Fruit fly (Drosophila melanogaster) whole organism, embryonic: ENCODE measurements around the gene CG33107.

Experiments
- ATbp ChIP-seq: fragments of 200-800 bp; sonication (Bioruptor generic); optimal IDR thresholded peaks from 2 replicates; lab custom pipeline; 2017; ENCODE audit warnings: missing biosample characterization, mild to moderate bottlenecking, missing genetic modification characterization, missing genetic modification reagents
- Ada2b ChIP-seq: fragments of 200-800 bp; sonication (Bioruptor generic); IDR thresholded peaks from 2 replicates; pipeline ENCODE4 v1.3.6; 2022; ENCODE audit warnings: missing biosample characterization, missing genetic modification characterization
- Antp ChIP-seq: fragments of 200-800 bp; sonication (Bioruptor generic); optimal IDR thresholded peaks from 3 replicates; lab custom pipeline; 2016; ENCODE audit warnings: missing biosample characterization, missing genetic modification characterization
- Atf6 ChIP-seq: fragments of 200-800 bp; sonication (Bioruptor generic); IDR thresholded peaks from 2 replicates; pipeline ENCODE4 v1.3.6; 2022; ENCODE audit warnings: missing biosample characterization, missing genetic modification characterization
- BEAF-32 ChIP-seq: fragments of 200-800 bp; sonication (Bioruptor generic); optimal IDR thresholded peaks from 3 replicates; lab custom pipeline; 2017; ENCODE audit warnings: missing biosample characterization, missing genetic modification characterization, mild to moderate bottlenecking, moderate library complexity, missing genetic modification reagents
- CG10654 ChIP-seq: fragments of 200-800 bp; sonication (Bioruptor generic); optimal IDR thresholded peaks from 2 replicates; lab custom pipeline; 2016; ENCODE audit warnings: missing biosample characterization, missing genetic modification characterization
- CG11723 ChIP-seq: fragments of 200-800 bp; sonication (Bioruptor generic); optimal IDR thresholded peaks from 2 replicates; lab custom pipeline; 2017; ENCODE audit warnings: missing biosample characterization, mild to moderate bottlenecking, missing genetic modification characterization
- CG12391 ChIP-seq: fragments of 200-800 bp; sonication (Bioruptor generic); optimal IDR thresholded peaks from 3 replicates; lab custom pipeline; 2018; ENCODE audit warnings: missing biosample characterization, mild to moderate bottlenecking, missing genetic modification characterization, moderate library complexity
- CG13287 ChIP-seq: fragments of 200-800 bp; sonication (Bioruptor generic); IDR thresholded peaks from 2 replicates; pipeline ENCODE4 v1.3.6; 2022; ENCODE audit warnings: missing biosample characterization, missing genetic modification characterization; ENCODE audit not compliant: partially characterized antibody
- CG13624 ChIP-seq: fragments of 200-800 bp; sonication (Bioruptor generic); optimal IDR thresholded peaks from 2 replicates; lab custom pipeline; 2016; ENCODE audit warnings: missing biosample characterization, missing genetic modification characterization
- CG15073 ChIP-seq: fragments of 200-800 bp; sonication (Bioruptor generic); optimal IDR thresholded peaks from 2 replicates; lab custom pipeline; 2016; ENCODE audit warnings: missing biosample characterization, missing genetic modification characterization
- CG16779 ChIP-seq: fragments of 200-800 bp; sonication (Bioruptor generic); IDR thresholded peaks from 2 replicates; pipeline ENCODE4 v1.3.6; 2022; ENCODE audit warnings: missing biosample characterization, missing genetic modification characterization
- CG16863 ChIP-seq: fragments of 200-800 bp; sonication (Bioruptor generic); optimal IDR thresholded peaks from 3 replicates; lab custom pipeline; 2016; ENCODE audit warnings: missing biosample characterization, missing genetic modification characterization
- CG2678 ChIP-seq: fragments of 200-800 bp; sonication (Bioruptor generic); optimal IDR thresholded peaks from 3 replicates; lab custom pipeline; 2019; ENCODE audit warnings: missing biosample characterization, mild to moderate bottlenecking, missing genetic modification characterization, moderate library complexity
- CG30403 ChIP-seq: fragments of 200-800 bp; sonication (Bioruptor generic); optimal IDR thresholded peaks from 3 replicates; lab custom pipeline; 2016; ENCODE audit warnings: missing biosample characterization, missing genetic modification characterization
- CG3163 ChIP-seq: fragments of 200-800 bp; sonication (Bioruptor generic); optimal IDR thresholded peaks from 3 replicates; lab custom pipeline; 2016; ENCODE audit warnings: missing biosample characterization, missing genetic modification characterization
- CG5180 ChIP-seq: fragments of 200-800 bp; sonication (Bioruptor generic); optimal IDR thresholded peaks from 3 replicates; lab custom pipeline; 2017; ENCODE audit warnings: missing biosample characterization, missing genetic modification characterization, mild to moderate bottlenecking, moderate library complexity, missing genetic modification reagents
- CG7271 ChIP-seq: fragments of 200-800 bp; sonication (Bioruptor generic); optimal IDR thresholded peaks from 2 replicates; lab custom pipeline; 2018; ENCODE audit warnings: missing biosample characterization, mild to moderate bottlenecking, missing genetic modification characterization, moderate library complexity
- CG7556 ChIP-seq: fragments of 200-800 bp; sonication (Bioruptor generic); optimal IDR thresholded peaks from 2 replicates; lab custom pipeline; 2017; ENCODE audit warnings: missing biosample characterization, mild to moderate bottlenecking, missing genetic modification characterization
- CG8388 ChIP-seq: fragments of 200-800 bp; sonication (Bioruptor generic); optimal IDR thresholded peaks from 2 replicates; lab custom pipeline; 2019; ENCODE audit warnings: missing biosample characterization, mild to moderate bottlenecking, missing genetic modification characterization, moderate library complexity
- CG8924 ChIP-seq: fragments of 200-800 bp; optimal IDR thresholded peaks from 3 replicates; lab custom pipeline; 2019; ENCODE audit warnings: missing biosample characterization, mild to moderate bottlenecking, missing genetic modification characterization, moderate library complexity
- CG8944 ChIP-seq: fragments of 200-800 bp; sonication (Bioruptor generic); optimal IDR thresholded peaks from 3 replicates; lab custom pipeline; 2016; ENCODE audit warnings: missing biosample characterization, missing genetic modification characterization
- GATAe ChIP-seq: fragments of 200-800 bp; sonication (Bioruptor generic); conservative IDR thresholded peaks from 2 replicates; pipeline ENCODE4 v1.3.6; 2022; ENCODE audit warnings: missing biosample characterization, missing genetic modification characterization
- H2.0 ChIP-seq: fragments of 200-800 bp; sonication (Bioruptor generic); IDR thresholded peaks from 2 replicates; pipeline ENCODE4 v1.3.6; 2022; ENCODE audit warnings: missing biosample characterization, missing genetic modification characterization
- HHEX ChIP-seq: fragments of 200-800 bp; sonication (Bioruptor generic); optimal IDR thresholded peaks from 3 replicates; lab custom pipeline; 2017; ENCODE audit warnings: missing biosample characterization, mild to moderate bottlenecking, missing genetic modification characterization, missing genetic modification reagents
- HLHmδ ChIP-seq: fragments of 200-800 bp; sonication (Bioruptor generic); optimal IDR thresholded peaks from 2 replicates; lab custom pipeline; 2018; ENCODE audit warnings: missing biosample characterization, mild to moderate bottlenecking, missing genetic modification characterization, moderate library complexity
- MTF-1 ChIP-seq: fragments of 200-800 bp; sonication (Bioruptor generic); optimal IDR thresholded peaks from 2 replicates; lab custom pipeline; 2018; ENCODE audit warnings: missing biosample characterization, mild to moderate bottlenecking, missing genetic modification characterization, borderline replicate concordance
- Mes4 ChIP-seq: fragments of 200-800 bp; sonication (Bioruptor generic); optimal IDR thresholded peaks from 2 replicates; lab custom pipeline; 2016; ENCODE audit warnings: missing biosample characterization, missing genetic modification characterization
- Myb ChIP-seq: fragments of 200-800 bp; sonication (Bioruptor generic); optimal IDR thresholded peaks from 2 replicates; lab custom pipeline; 2016; ENCODE audit warnings: missing biosample characterization, missing genetic modification characterization
- NC2α ChIP-seq: fragments of 200-800 bp; sonication (Bioruptor generic); optimal IDR thresholded peaks from 2 replicates; lab custom pipeline; 2016; ENCODE audit warnings: missing biosample characterization, missing genetic modification characterization
- Sin3A ChIP-seq: fragments of >200 bp; optimal IDR thresholded peaks from 2 replicates; lab custom pipeline; 2018
- YL-1 ChIP-seq: fragments of 200-800 bp; sonication (Bioruptor generic); optimal IDR thresholded peaks from 3 replicates; lab custom pipeline; 2017; ENCODE audit warnings: missing biosample characterization, mild to moderate bottlenecking, missing genetic modification characterization
- ash1 ChIP-seq: fragments of 200-800 bp; sonication (Bioruptor generic); optimal IDR thresholded peaks from 2 replicates; lab custom pipeline; 2018; ENCODE audit warnings: missing biosample characterization, mild to moderate bottlenecking, missing genetic modification characterization
- cas ChIP-seq: fragments of 200-800 bp; sonication (Bioruptor generic); IDR thresholded peaks from 2 replicates; pipeline ENCODE4 v1.3.6; 2022; ENCODE audit warnings: missing biosample characterization, missing genetic modification characterization
- dati ChIP-seq: fragments of 200-800 bp; sonication (Bioruptor generic); IDR thresholded peaks from 2 replicates; pipeline ENCODE4 v1.3.6; 2022; ENCODE audit warnings: missing biosample characterization, missing genetic modification characterization
- dm ChIP-seq: fragments of 200-800 bp; sonication (Bioruptor generic); optimal IDR thresholded peaks from 3 replicates; lab custom pipeline; 2016; ENCODE audit warnings: missing biosample characterization, missing genetic modification characterization
- dmrt11E ChIP-seq: fragments of 200-800 bp; sonication (Bioruptor generic); optimal IDR thresholded peaks from 3 replicates; lab custom pipeline; 2018; ENCODE audit warnings: missing biosample characterization, mild to moderate bottlenecking, missing genetic modification characterization, moderate library complexity
- dpn ChIP-seq, 2 experiments: fragments of 200-800 bp; sonication (Bioruptor generic); optimal IDR thresholded peaks; 3 replicates each; lab custom pipeline; 2016; ENCODE audit warnings: missing biosample characterization in 2 of 2, missing genetic modification characterization in 2 of 2
- fd64A ChIP-seq: fragments of 200-800 bp; sonication (Bioruptor generic); optimal IDR thresholded peaks from 3 replicates; lab custom pipeline; 2018; ENCODE audit warnings: missing biosample characterization, mild to moderate bottlenecking, missing genetic modification characterization
- gcm ChIP-seq: fragments of 200-800 bp; sonication (Bioruptor generic); optimal IDR thresholded peaks from 2 replicates; lab custom pipeline; 2019; ENCODE audit warnings: missing biosample characterization, mild to moderate bottlenecking, missing genetic modification characterization, moderate library complexity
- lmd ChIP-seq: fragments of 200-800 bp; sonication (Bioruptor generic); IDR thresholded peaks from 2 replicates; pipeline ENCODE4 v1.3.6; 2022; ENCODE audit warnings: missing biosample characterization, missing genetic modification characterization
- nau ChIP-seq: fragments of 200-800 bp; sonication (Bioruptor generic); optimal IDR thresholded peaks from 3 replicates; lab custom pipeline; 2017; ENCODE audit warnings: missing biosample characterization, mild to moderate bottlenecking, missing genetic modification characterization, missing genetic modification reagents
- nom ChIP-seq: fragments of 200-800 bp; sonication (Bioruptor generic); optimal IDR thresholded peaks from 2 replicates; lab custom pipeline; 2017; ENCODE audit warnings: missing biosample characterization, missing genetic modification characterization, mild to moderate bottlenecking, moderate library complexity, missing genetic modification reagents
- org-1 ChIP-seq: fragments of 200-800 bp; sonication (Bioruptor generic); optimal IDR thresholded peaks from 2 replicates; lab custom pipeline; 2017; ENCODE audit warnings: missing biosample characterization, missing genetic modification characterization
- rib ChIP-seq: fragments of 200-800 bp; sonication (Bioruptor generic); IDR thresholded peaks from 2 replicates; pipeline ENCODE4 v1.3.6; 2022; ENCODE audit warnings: missing biosample characterization, missing genetic modification characterization
- sd ChIP-seq: fragments of 200-800 bp; sonication (Bioruptor generic); optimal IDR thresholded peaks from 3 replicates; lab custom pipeline; 2018; ENCODE audit warnings: missing biosample characterization, mild to moderate bottlenecking, missing genetic modification characterization, moderate library complexity
- sima ChIP-seq: fragments of 200-800 bp; sonication (Bioruptor generic); optimal IDR thresholded peaks from 2 replicates; lab custom pipeline; 2016; ENCODE audit warnings: missing biosample characterization, missing genetic modification characterization
- sqz ChIP-seq: fragments of 200-800 bp; sonication (Bioruptor generic); optimal IDR thresholded peaks from 3 replicates; lab custom pipeline; 2018; ENCODE audit warnings: missing biosample characterization, mild to moderate bottlenecking, missing genetic modification characterization
- toy ChIP-seq: fragments of 200-800 bp; sonication (Bioruptor generic); IDR thresholded peaks from 2 replicates; pipeline ENCODE4 v1.3.6; 2022; ENCODE audit warnings: missing biosample characterization, missing genetic modification characterization
- unc-4 ChIP-seq: fragments of 200-800 bp; sonication (Bioruptor generic); IDR thresholded peaks from 2 replicates; pipeline ENCODE4 v1.3.6; 2022; ENCODE audit warnings: missing biosample characterization, missing genetic modification characterization; ENCODE audit not compliant: partially characterized antibody

Gene CG33107

DNA sequence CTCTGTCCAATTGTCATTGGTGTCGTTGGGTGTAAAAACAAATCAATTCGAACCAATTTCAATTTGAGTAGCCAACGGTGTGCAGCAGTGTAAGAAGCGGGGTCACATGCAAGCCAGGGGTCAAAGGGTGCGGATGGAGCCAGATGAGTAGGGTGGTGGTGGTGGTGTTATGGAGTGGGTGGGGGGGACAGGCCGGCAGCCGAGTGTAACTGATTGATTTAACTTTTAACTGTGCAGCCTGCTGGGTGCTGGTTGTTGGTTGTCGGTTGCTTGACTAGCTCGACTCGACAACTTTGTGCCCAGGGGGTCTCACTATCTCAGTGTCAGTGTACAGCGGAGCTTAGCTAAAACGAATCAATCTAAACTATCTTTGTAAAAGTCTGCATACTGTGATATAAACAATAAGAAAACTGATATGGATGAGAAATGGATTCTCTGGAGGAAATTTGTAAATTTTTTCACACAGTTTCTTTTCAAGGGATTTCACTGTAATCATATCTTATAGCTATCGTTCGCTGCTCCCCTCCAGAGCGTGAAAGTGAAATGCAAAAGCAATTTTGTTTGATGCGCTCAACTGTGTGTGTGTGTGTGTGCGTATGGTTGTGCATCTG lies 12.9 kb upstream of the CG33107 start (continued):
- TF ChIP-seq ATbp (GFP tag; lab: Kevin White, UChicago) (peak; percentile 87), CG5180 (GFP tag; lab: Kevin White, UChicago) (no peak), CG3163 (GFP tag; lab: Kevin White, UChicago) (peak; percentile 15), dmrt11E (peak; percentile 71), ash1 (GFP tag; lab: Kevin White, UChicago) (no peak), sd (peak; percentile 11), rib (no peak), Atf6 (GFP tag; lab: Robert Waterston, UW) (peak; percentile 45; the same call in 1 of the 2 replicates), Mes4 (GFP tag; lab: Kevin White, UChicago) (peak; percentile 54), Antp (GFP tag; lab: Kevin White, UChicago) (peak; percentile 79), YL-1 (GFP tag; lab: Kevin White, UChicago) (no peak), nom (GFP tag; lab: Kevin White, UChicago) (no peak), Ada2b (GFP tag; lab: Robert Waterston, UW) (peak; percentile 79), gcm (GFP tag; lab: Kevin White, UChicago) (no peak), HLHmδ (GFP tag; lab: Kevin White, UChicago) (no peak), fd64A (GFP tag; lab: Kevin White, UChicago) (peak; percentile 28), dpn (GFP tag; optimal IDR thresholded peaks at IDR 0.05; lab: Kevin White, UChicago) (peak in 1 of 2 experiments; percentile 52), H2.0 (GFP tag; lab: Robert Waterston, UW) (peak; percentile 75), lmd (peak; percentile 82), CG15073 (GFP tag; lab: Kevin White, UChicago) (no peak), Sin3A (lab: Kevin White, UChicago) (no peak), CG2678 (tag; lab: Kevin White, UChicago) (peak; percentile 79), sima (GFP tag; lab: Kevin White, UChicago) (no peak), CG7556 (GFP tag; lab: Kevin White, UChicago) (peak; percentile 65), CG11723 (no peak), CG13287 (GFP tag; lab: Robert Waterston, UW) (no peak), CG16779 (GFP tag; lab: Robert Waterston, UW) (no peak), toy (GFP tag; lab: Robert Waterston, UW) (no peak), unc-4 (GFP tag; lab: Robert Waterston, UW) (no peak), org-1 (GFP tag; lab: Kevin White, UChicago) (peak; percentile 53), CG8944 (GFP tag; lab: Kevin White, UChicago) (peak; percentile 56), Myb (GFP tag; lab: Kevin White, UChicago) (peak; percentile 29), CG30403 (GFP tag; lab: Kevin White, UChicago) (peak; percentile 73), CG12391 (tag; lab: Kevin White, UChicago) (peak; percentile 76), nau (GFP tag; lab: Kevin White, UChicago) (no peak), cas (GFP tag; lab: Robert Waterston, UW) (no peak), BEAF-32 (GFP tag; lab: Kevin White, UChicago) (no peak), CG13624 (peak; percentile 0), CG8924 (peak; percentile 69), CG10654 (GFP tag; lab: Kevin White, UChicago) (no peak), dm (GFP tag; lab: Kevin White, UChicago) (peak; percentile 35), MTF-1 (peak; percentile 45), CG7271 (tag; lab: Kevin White, UChicago) (no peak), HHEX (peak; percentile 57), dati (GFP tag; lab: Robert Waterston, UW) (peak; percentile 54; the same call in 1 of the 2 replicates), GATAe (GFP tag; lab: Robert Waterston, UW) (no peak), sqz (GFP tag; lab: Kevin White, UChicago) (no peak), CG16863 (GFP tag; lab: Kevin White, UChicago) (peak; percentile 70), CG8388 (GFP tag; lab: Kevin White, UChicago) (peak; percentile 75), NC2α (GFP tag; lab: Kevin White, UChicago) (no peak)
